Fruit fly (Drosophila melanogaster): ENCODE measurements around the gene Meltrin.

Gene Meltrin

DNA sequence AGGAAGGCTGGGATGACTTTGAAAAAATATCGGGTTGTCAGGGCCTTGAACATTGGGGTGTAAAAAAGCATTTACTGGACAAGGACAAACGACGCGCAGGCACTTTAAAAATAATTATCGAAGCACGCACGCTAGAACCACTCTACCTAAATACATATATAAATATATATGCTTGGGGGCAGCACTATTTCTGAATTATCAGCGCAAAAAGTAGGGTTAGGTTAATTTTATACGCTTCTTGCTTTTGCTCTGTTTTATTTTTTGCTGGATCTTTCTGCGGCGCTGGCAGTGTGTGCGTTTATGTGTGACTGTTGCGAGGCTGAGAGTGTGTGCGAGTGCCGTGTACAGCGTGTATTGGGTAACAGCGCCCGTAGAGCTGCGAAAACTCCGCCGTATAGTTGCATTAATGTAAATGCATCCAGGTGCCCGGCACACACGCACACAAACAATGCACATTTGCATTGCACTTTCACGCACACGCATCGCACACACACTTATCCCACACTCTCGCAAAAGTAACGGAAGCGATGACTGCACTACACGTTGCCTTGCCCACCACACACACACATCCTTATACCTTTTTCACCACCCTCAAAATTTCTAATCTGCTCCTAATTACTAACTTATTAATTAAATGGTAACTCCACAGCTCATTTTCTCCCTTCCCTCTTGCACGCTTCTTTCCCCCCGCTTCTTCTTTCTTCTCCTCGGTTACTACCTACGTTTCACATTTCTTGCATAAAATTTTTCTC lies 42.6 kb upstream of the Meltrin start (continued):
- TF ChIP-seq CG11696 (GFP tag; IDR thresholded peaks at IDR 0.05) (no peak), eve (GFP tag; optimal IDR thresholded peaks at IDR 0.05) (peak in 1 of 2 experiments; percentile 82), Lpt (GFP tag; optimal IDR thresholded peaks at IDR 0.05) (no peak), CG10147 (GFP tag; optimal IDR thresholded peaks at IDR 0.05) (no peak), Spps (tag; optimal IDR thresholded peaks at IDR 0.05) (no peak), crol (GFP tag; IDR thresholded peaks at IDR 0.05) (peak; percentile 76), grau (tag; optimal IDR thresholded peaks at IDR 0.05) (no peak), toy (GFP tag; IDR thresholded peaks at IDR 0.05) (no peak), cwo (GFP tag; optimal IDR thresholded peaks at IDR 0.05) (no peak), CG34422 (GFP tag; IDR thresholded peaks at IDR 0.05) (no peak; the same call in 2 of the 3 replicates), CG9797 (GFP tag; optimal IDR thresholded peaks at IDR 0.05) (no peak), ewg (GFP tag; optimal IDR thresholded peaks at IDR 0.05) (no peak), wor (GFP tag; IDR thresholded peaks at IDR 0.05) (no peak), jigr1 (GFP tag; IDR thresholded peaks at IDR 0.05) (no peak), emc (GFP tag; optimal IDR thresholded peaks at IDR 0.05) (no peak), disco-r (GFP tag; optimal IDR thresholded peaks at IDR 0.05) (no peak), CG13424 (tag; optimal IDR thresholded peaks at IDR 0.05) (no peak), Hey (tag; optimal IDR thresholded peaks at IDR 0.05) (no peak), lola (GFP tag; optimal IDR thresholded peaks at IDR 0.05) (peak in 1 of 3 experiments; percentile 63), CG3838 (GFP tag; optimal IDR thresholded peaks at IDR 0.05) (no peak), CG6272 (GFP tag; IDR thresholded peaks at IDR 0.05) (no peak), CG5245 (GFP tag; optimal IDR thresholded peaks at IDR 0.05) (no peak), pum (GFP tag; optimal IDR thresholded peaks at IDR 0.05) (no peak), CG11247 (GFP tag; IDR thresholded peaks at IDR 0.05) (no peak), bigmax (GFP tag; optimal IDR thresholded peaks at IDR 0.05) (peak; percentile 87), Aef1 (GFP tag; IDR thresholded peaks at IDR 0.05) (no peak), CG11456 (GFP tag; IDR thresholded peaks at IDR 0.05) (no peak), CHES-1-like (GFP tag; optimal IDR thresholded peaks at IDR 0.05) (no peak), kni (GFP tag; optimal IDR thresholded peaks at IDR 0.05) (no peak), nerfin-2 (GFP tag; IDR thresholded peaks at IDR 0.05; ENCODE audit: partially characterized antibody) (no peak), CG10274 (GFP tag; optimal IDR thresholded peaks at IDR 0.05) (no peak), CG3163 (GFP tag; optimal IDR thresholded peaks at IDR 0.05) (no peak), zfh1 (GFP tag; IDR thresholded peaks at IDR 0.05) (no peak), E2f1 (GFP tag; IDR thresholded peaks at IDR 0.05) (no peak), Xrp1 (GFP tag; IDR thresholded peaks at IDR 0.05) (no peak), az2 (GFP tag; optimal IDR thresholded peaks at IDR 0.05) (no peak), Hr3 (GFP tag; optimal IDR thresholded peaks at IDR 0.05) (no peak), Doc2 (GFP tag; IDR thresholded peaks at IDR 0.05) (no peak), lab (GFP tag; optimal IDR thresholded peaks at IDR 0.05) (no peak), Optix (GFP tag; IDR thresholded peaks at IDR 0.05) (no peak), her (GFP tag; optimal IDR thresholded peaks at IDR 0.05) (no peak), bab2 (GFP tag; optimal IDR thresholded peaks at IDR 0.05) (no peak), aop (GFP tag; IDR thresholded peaks at IDR 0.05) (no peak), Dfd (GFP tag; optimal IDR thresholded peaks at IDR 0.05) (no peak), CG15011 (GFP tag; optimal IDR thresholded peaks at IDR 0.05) (no peak), MBD-R2 (GFP tag; IDR thresholded peaks at IDR 0.05) (peak; percentile 8; the same call in 1 of the 2 replicates), CG4730 (GFP tag; IDR thresholded peaks at IDR 0.05) (no peak), CG32532 (GFP tag; IDR thresholded peaks at IDR 0.05) (no peak), Mrtf (GFP tag; IDR thresholded peaks at IDR 0.05) (no peak), gsb (GFP tag; IDR thresholded peaks at IDR 0.05) (no peak), amos (GFP tag; IDR thresholded peaks at IDR 0.05; ENCODE audit: partially characterized antibody) (no peak)

Measured in whole organism, embryonic.